Worm (Caenorhabditis elegans): Measurements from ENCODE around the gene T23F4.2.

T23F4.2 gene

ce11 chrII:1159718-1160117 is 3.7 kb upstream of the T23F4.2 start:
- TF ChIP-seq attf-5 (GFP tag; optimal IDR thresholded peaks at IDR 0.05) (no peak), cebp-1 (GFP tag; IDR thresholded peaks at IDR 0.05) (peak; percentile 75; the same call in 1 of the 2 replicates), cebp-1 (tag; optimal IDR thresholded peaks at IDR 0.05) (peak; percentile 83), dox-1 (GFP tag; IDR thresholded peaks at IDR 0.05) (no peak), ceh-79 (tag; optimal IDR thresholded peaks at IDR 0.05) (no peak), rcor-1 (GFP tag; IDR thresholded peaks at IDR 0.05) (no peak), atf-7 (tag; optimal IDR thresholded peaks at IDR 0.05) (no peak), nhr-80 (tag; optimal IDR thresholded peaks at IDR 0.05) (peak; percentile 80), egrh-3 (GFP tag; IDR thresholded peaks at IDR 0.05) (no peak), B0261.1 (tag; optimal IDR thresholded peaks at IDR 0.05) (no peak), K12H6.12 (tag; optimal IDR thresholded peaks at IDR 0.05) (no peak), rpc-1 (optimal IDR thresholded peaks at IDR 0.05) (no peak), rpc-1 (tag; optimal IDR thresholded peaks at IDR 0.05) (no peak)

ce11 chrII:1170842-1171241 is 7.5 kb downstream of the T23F4.2 start:
- TF ChIP-seq ceh-100 (GFP tag; IDR thresholded peaks at IDR 0.05): no peak
- no peak for TF ChIP-seq chd-7 (tag; optimal IDR thresholded peaks at IDR 0.05)
- TF ChIP-seq aptf-2 (GFP tag; conservative IDR thresholded peaks at IDR 0.05): no peak
- no peak for TF ChIP-seq unc-130 (GFP tag; optimal IDR thresholded peaks at IDR 0.05)
- TF ChIP-seq dpl-1 (GFP tag; optimal IDR thresholded peaks at IDR 0.05): no peak
- no peak for TF ChIP-seq gei-17 (GFP tag; optimal IDR thresholded peaks at IDR 0.05)
- no peak for TF ChIP-seq madf-6 (GFP tag; IDR thresholded peaks at IDR 0.05)
- TF ChIP-seq sea-2 (GFP tag; IDR thresholded peaks at IDR 0.05): no peak
- no peak for TF ChIP-seq F33H1.4 (GFP tag; IDR thresholded peaks at IDR 0.05)
- no peak for TF ChIP-seq lin-40 (tag; optimal IDR thresholded peaks at IDR 0.05)
- no peak for TF ChIP-seq pha-4 (tag; optimal IDR thresholded peaks at IDR 0.05)
- no peak for TF ChIP-seq T26A5.8 (tag; optimal IDR thresholded peaks at IDR 0.05)
- TF ChIP-seq nhr-27 (tag; optimal IDR thresholded peaks at IDR 0.05): no peak
- TF ChIP-seq rcor-1 (GFP tag; IDR thresholded peaks at IDR 0.05): no peak
- TF ChIP-seq somi-1 (GFP tag; optimal IDR thresholded peaks at IDR 0.05): no peak
- TF ChIP-seq F57A8.1 (GFP tag; optimal IDR thresholded peaks at IDR 0.05): no peak
- TF ChIP-seq T07F8.4 (tag; optimal IDR thresholded peaks at IDR 0.05): no peak

- no peak for TF ChIP-seq F39B2.1 (GFP tag; IDR thresholded peaks at IDR 0.05)
- peak; percentile 14 for TF ChIP-seq nhr-80 (tag; optimal IDR thresholded peaks at IDR 0.05)
- TF ChIP-seq Y53F4B.3 (GFP tag; IDR thresholded peaks at IDR 0.05): no peak
Observed at ce11 chrII:1172080-1172575, 8.8 kb downstream of the T23F4.2 start, which contains the start of gene dlhd-1. TSS of gene dlhd-1 (minus strand) at chrII:1172130.

- TF ChIP-seq T07F8.4 (tag; optimal IDR thresholded peaks at IDR 0.05): no peak
- no peak for TF ChIP-seq hrde-1 (tag; optimal IDR thresholded peaks at IDR 0.05; ENCODE audit: borderline replicate concordance)
- TF ChIP-seq Y67H2A.10 (GFP tag; conservative IDR thresholded peaks at IDR 0.05): no peak
- no peak for TF ChIP-seq cebp-1 (GFP tag; IDR thresholded peaks at IDR 0.05)
- no peak for TF ChIP-seq cebp-1 (tag; optimal IDR thresholded peaks at IDR 0.05)
- TF ChIP-seq snpc-3.4 (tag; optimal IDR thresholded peaks at IDR 0.05): no peak
- TF ChIP-seq ztf-6 (GFP tag; IDR thresholded peaks at IDR 0.05): no peak
- no peak for TF ChIP-seq F49E8.2 (tag; optimal IDR thresholded peaks at IDR 0.05; ENCODE audit: insufficient read depth)
- no peak for TF ChIP-seq sea-2 (GFP tag; IDR thresholded peaks at IDR 0.05)
- TF ChIP-seq Y53G8AR.9 (GFP tag; conservative IDR thresholded peaks at IDR 0.05): no peak
- no peak for TF ChIP-seq attf-3 (GFP tag; conservative IDR thresholded peaks at IDR 0.05)
- no peak for TF ChIP-seq him-1 (tag; optimal IDR thresholded peaks at IDR 0.05)
- no peak for TF ChIP-seq ekl-4 (GFP tag; IDR thresholded peaks at IDR 0.05)
- TF ChIP-seq mel-28 (tag; optimal IDR thresholded peaks at IDR 0.05; ENCODE audit: borderline replicate concordance): no peak
- TF ChIP-seq lin-54 (GFP tag; optimal IDR thresholded peaks at IDR 0.05): no peak
- no peak for TF ChIP-seq lir-1 (GFP tag; conservative IDR thresholded peaks at IDR 0.05)
Observed at ce11 chrII:1179223-1179622, 15.8 kb downstream of the T23F4.2 start, which contains the start of gene nas-27. TSS of gene nas-27 (minus strand) at chrII:1179323.
